Fruit fly (Drosophila melanogaster) whole organism, embryonic: ENCODE data around the gene Rab18.
A peak's percentile ranks its signal among the peaks of the same experiment; 100 is the strongest.

ENCODE experiments used
- Bdp1 ChIP-seq: fragments of 200-800 bp; sonication (Bioruptor generic); optimal IDR thresholded peaks from 3 replicates; lab custom pipeline; 2016; ENCODE audit warnings: missing biosample characterization, missing genetic modification characterization
- CG10321 ChIP-seq: fragments of 200-800 bp; sonication (Bioruptor generic); IDR thresholded peaks from 2 replicates; pipeline ENCODE4 v1.3.6; 2022; ENCODE audit warnings: missing biosample characterization, missing genetic modification characterization
- CG10462 ChIP-seq: fragments of 200-800 bp; sonication (Bioruptor generic); optimal IDR thresholded peaks from 2 replicates; lab custom pipeline; 2016; ENCODE audit warnings: missing biosample characterization, missing genetic modification characterization
- CG10565 ChIP-seq: fragments of 200-800 bp; sonication (Bioruptor generic); optimal IDR thresholded peaks from 3 replicates; lab custom pipeline; 2016; ENCODE audit warnings: missing biosample characterization, mild to moderate bottlenecking, missing genetic modification characterization
- CG10959 ChIP-seq: fragments of 200-800 bp; sonication (Bioruptor generic); IDR thresholded peaks from 2 replicates; pipeline ENCODE4 v1.3.6; 2022; ENCODE audit warnings: missing biosample characterization, missing genetic modification characterization
- CG11504 ChIP-seq: fragments of 200-800 bp; sonication (Bioruptor generic); optimal IDR thresholded peaks from 3 replicates; lab custom pipeline; 2019; ENCODE audit warnings: missing biosample characterization, mild to moderate bottlenecking, missing genetic modification characterization, moderate library complexity
- CG14860 ChIP-seq: fragments of 200-800 bp; sonication (Bioruptor generic); IDR thresholded peaks from 3 replicates; pipeline ENCODE4 v1.3.6; 2022; ENCODE audit warnings: missing biosample characterization, missing genetic modification characterization; ENCODE audit not compliant: partially characterized antibody
- CG14965 ChIP-seq: fragments of 200-800 bp; sonication (Bioruptor generic); optimal IDR thresholded peaks from 2 replicates; lab custom pipeline; 2016; ENCODE audit warnings: missing biosample characterization, missing genetic modification characterization, borderline replicate concordance
- CG15269 ChIP-seq: fragments of 200-800 bp; sonication (Bioruptor generic); optimal IDR thresholded peaks from 2 replicates; lab custom pipeline; 2018; ENCODE audit warnings: missing biosample characterization, mild to moderate bottlenecking, missing genetic modification characterization, moderate library complexity
- CG15479 ChIP-seq: fragments of 200-800 bp; sonication (Bioruptor generic); optimal IDR thresholded peaks from 3 replicates; lab custom pipeline; 2019; ENCODE audit warnings: missing biosample characterization, mild to moderate bottlenecking, missing genetic modification characterization, moderate library complexity
- CG16813 ChIP-seq: fragments of 200-800 bp; sonication (Bioruptor generic); IDR thresholded peaks from 3 replicates; pipeline ENCODE4 v1.3.6; 2022; ENCODE audit warnings: missing biosample characterization, missing genetic modification characterization; ENCODE audit not compliant: partially characterized antibody
- CG16815 ChIP-seq: fragments of 200-800 bp; sonication (Bioruptor generic); optimal IDR thresholded peaks from 3 replicates; lab custom pipeline; 2017; ENCODE audit warnings: missing biosample characterization, mild to moderate bottlenecking, missing genetic modification characterization
- CG31224 ChIP-seq: fragments of 200-800 bp; sonication (Bioruptor generic); IDR thresholded peaks from 2 replicates; pipeline ENCODE4 v1.3.6; 2022; ENCODE audit warnings: missing biosample characterization, missing genetic modification characterization
- CG4360 ChIP-seq: fragments of 200-800 bp; sonication (Bioruptor generic); IDR thresholded peaks from 2 replicates; pipeline ENCODE4 v1.3.6; 2022; ENCODE audit warnings: missing biosample characterization, missing genetic modification characterization
- CG4424 ChIP-seq: fragments of 200-800 bp; sonication (Bioruptor generic); optimal IDR thresholded peaks from 3 replicates; lab custom pipeline; 2016; ENCODE audit warnings: missing biosample characterization, missing genetic modification characterization
- CG7745 ChIP-seq: fragments of 200-800 bp; sonication (Bioruptor generic); optimal IDR thresholded peaks from 2 replicates; lab custom pipeline; 2018; ENCODE audit warnings: missing biosample characterization, mild to moderate bottlenecking, missing genetic modification characterization, moderate library complexity
- CG8089 ChIP-seq: fragments of 200-800 bp; sonication (Bioruptor generic); optimal IDR thresholded peaks from 3 replicates; lab custom pipeline; 2016; ENCODE audit warnings: missing biosample characterization, missing genetic modification characterization
- CG8478 ChIP-seq: fragments of >200 bp; optimal IDR thresholded peaks from 2 replicates; lab custom pipeline; 2018
- CoRest ChIP-seq: fragments of 200-800 bp; sonication (Bioruptor generic); optimal IDR thresholded peaks from 3 replicates; lab custom pipeline; 2018; ENCODE audit warnings: missing biosample characterization, mild to moderate bottlenecking, missing genetic modification characterization, moderate library complexity
- Dbx ChIP-seq: fragments of 200-800 bp; sonication (Bioruptor generic); IDR thresholded peaks from 3 replicates; pipeline ENCODE4 v1.3.6; 2022; ENCODE audit warnings: missing biosample characterization, missing genetic modification characterization
- Fer1 ChIP-seq: fragments of 200-800 bp; sonication (Bioruptor generic); optimal IDR thresholded peaks from 2 replicates; lab custom pipeline; 2017; ENCODE audit warnings: missing biosample characterization, mild to moderate bottlenecking, missing genetic modification characterization
- Hmx ChIP-seq: fragments of 200-800 bp; sonication (Bioruptor generic); optimal IDR thresholded peaks from 2 replicates; lab custom pipeline; 2016; ENCODE audit warnings: missing biosample characterization, missing genetic modification characterization
- Hr51 ChIP-seq, 2 experiments: fragments of 200-800 bp; sonication (Bioruptor generic); optimal IDR thresholded peaks; 2 replicates in 1 of 2; 3 replicates in 1 of 2; lab custom pipeline; 2016 to 2018; ENCODE audit warnings: missing biosample characterization in 2 of 2, missing genetic modification characterization in 2 of 2, mild to moderate bottlenecking in 1 of 2, moderate library complexity in 1 of 2
- MBD-R2 ChIP-seq: fragments of 200-800 bp; sonication (Bioruptor generic); IDR thresholded peaks from 2 replicates; pipeline ENCODE4 v1.3.6; 2022; ENCODE audit warnings: missing biosample characterization, missing genetic modification characterization
- MTF-1 ChIP-seq: fragments of 200-800 bp; sonication (Bioruptor generic); optimal IDR thresholded peaks from 2 replicates; lab custom pipeline; 2018; ENCODE audit warnings: missing biosample characterization, mild to moderate bottlenecking, missing genetic modification characterization, borderline replicate concordance
- Mad ChIP-seq: fragments of 200-800 bp; sonication (Bioruptor generic); optimal IDR thresholded peaks from 2 replicates; lab custom pipeline; 2016; ENCODE audit warnings: missing biosample characterization, missing genetic modification characterization
- Max ChIP-seq: fragments of 200-800 bp; sonication (Bioruptor generic); optimal IDR thresholded peaks from 2 replicates; lab custom pipeline; 2016; ENCODE audit warnings: missing biosample characterization, mild to moderate bottlenecking, missing genetic modification characterization
- Oli ChIP-seq: fragments of 200-800 bp; sonication (Bioruptor generic); optimal IDR thresholded peaks from 2 replicates; lab custom pipeline; 2018; ENCODE audit warnings: missing biosample characterization, mild to moderate bottlenecking, missing genetic modification characterization, moderate library complexity
- PHDP ChIP-seq: fragments of 200-800 bp; sonication (Bioruptor generic); optimal IDR thresholded peaks from 3 replicates; lab custom pipeline; 2018; ENCODE audit warnings: missing biosample characterization, mild to moderate bottlenecking, missing genetic modification characterization, moderate library complexity
- Scr ChIP-seq: fragments of 200-800 bp; sonication (Bioruptor generic); IDR thresholded peaks from 2 replicates; pipeline ENCODE4 v1.3.6; 2022; ENCODE audit warnings: missing biosample characterization, missing genetic modification characterization; ENCODE audit not compliant: partially characterized antibody
- Trl ChIP-seq, 3 experiments: fragments of >200 bp in 2 of 3; fragments of 200-800 bp in 1 of 3; sonication (Bioruptor generic) in 1 of 3; optimal IDR thresholded peaks; 2 replicates in 1 of 3; 3 replicates in 2 of 3; lab custom pipeline; 2016 to 2017; ENCODE audit warnings: missing biosample characterization in 1 of 3, missing genetic modification characterization in 1 of 3
- Xrp1 ChIP-seq: fragments of 200-800 bp; sonication (Bioruptor generic); IDR thresholded peaks from 2 replicates; pipeline ENCODE4 v1.3.6; 2022; ENCODE audit warnings: missing biosample characterization, missing genetic modification characterization
- cad ChIP-seq: fragments of >200 bp; optimal IDR thresholded peaks from 2 replicates; lab custom pipeline; 2017; ENCODE audit warnings: missing biosample characterization, missing genetic modification characterization
- cas ChIP-seq: fragments of 200-800 bp; sonication (Bioruptor generic); IDR thresholded peaks from 2 replicates; pipeline ENCODE4 v1.3.6; 2022; ENCODE audit warnings: missing biosample characterization, missing genetic modification characterization
- crol ChIP-seq: fragments of 200-800 bp; sonication (Bioruptor generic); IDR thresholded peaks from 2 replicates; pipeline ENCODE4 v1.3.6; 2022; ENCODE audit warnings: missing biosample characterization, missing genetic modification characterization
- fd3F ChIP-seq: fragments of 200-800 bp; sonication (Bioruptor generic); optimal IDR thresholded peaks from 2 replicates; lab custom pipeline; 2018; ENCODE audit warnings: missing biosample characterization, mild to moderate bottlenecking, missing genetic modification characterization, moderate library complexity
- ftz-f1 ChIP-seq: fragments of 200-800 bp; sonication (Bioruptor generic); optimal IDR thresholded peaks from 2 replicates; lab custom pipeline; 2016; ENCODE audit warnings: missing biosample characterization, missing genetic modification characterization
- gem ChIP-seq: fragments of 200-800 bp; sonication (Bioruptor generic); optimal IDR thresholded peaks from 2 replicates; lab custom pipeline; 2019; ENCODE audit warnings: missing biosample characterization, mild to moderate bottlenecking, missing genetic modification characterization, moderate library complexity
- lilli ChIP-seq: fragments of 200-800 bp; sonication (Bioruptor generic); optimal IDR thresholded peaks from 3 replicates; lab custom pipeline; 2016; ENCODE audit warnings: missing biosample characterization, missing genetic modification characterization
- lmd ChIP-seq: fragments of 200-800 bp; sonication (Bioruptor generic); IDR thresholded peaks from 2 replicates; pipeline ENCODE4 v1.3.6; 2022; ENCODE audit warnings: missing biosample characterization, missing genetic modification characterization
- lola ChIP-seq, 3 experiments: fragments of >200 bp in 2 of 3; fragments of 200-800 bp in 1 of 3; sonication (Bioruptor generic) in 1 of 3; optimal IDR thresholded peaks; 2 replicates each; lab custom pipeline; 2017 to 2019; ENCODE audit warnings: missing biosample characterization in 3 of 3, missing genetic modification characterization in 3 of 3, mild to moderate bottlenecking in 1 of 3, moderate library complexity in 1 of 3
- row ChIP-seq: fragments of 200-800 bp; sonication (Bioruptor generic); IDR thresholded peaks from 3 replicates; pipeline ENCODE4 v1.3.6; 2022; ENCODE audit warnings: missing biosample characterization, missing genetic modification characterization
- scrt ChIP-seq: fragments of 200-800 bp; sonication (Bioruptor generic); optimal IDR thresholded peaks from 2 replicates; lab custom pipeline; 2018; ENCODE audit warnings: missing biosample characterization, mild to moderate bottlenecking, missing genetic modification characterization, moderate library complexity
- shn ChIP-seq: fragments of 200-800 bp; sonication (Bioruptor generic); optimal IDR thresholded peaks from 3 replicates; lab custom pipeline; 2016; ENCODE audit warnings: missing biosample characterization, missing genetic modification characterization
- stc ChIP-seq: fragments of 200-800 bp; sonication (Bioruptor generic); IDR thresholded peaks from 2 replicates; pipeline ENCODE4 v1.3.6; 2022; ENCODE audit warnings: missing biosample characterization, missing genetic modification characterization
- tup ChIP-seq: fragments of 200-800 bp; sonication (Bioruptor generic); optimal IDR thresholded peaks from 2 replicates; lab custom pipeline; 2016; ENCODE audit warnings: missing biosample characterization, mild to moderate bottlenecking, missing genetic modification characterization, moderate library complexity
- vfl ChIP-seq: fragments of 200-800 bp; sonication (Bioruptor generic); optimal IDR thresholded peaks from 2 replicates; lab custom pipeline; 2016; ENCODE audit warnings: missing biosample characterization, missing genetic modification characterization
- wek ChIP-seq: fragments of 200-800 bp; sonication (Bioruptor generic); optimal IDR thresholded peaks from 3 replicates; lab custom pipeline; 2018; ENCODE audit warnings: missing biosample characterization, mild to moderate bottlenecking, missing genetic modification characterization, moderate library complexity

Rab18 gene

DNA sequence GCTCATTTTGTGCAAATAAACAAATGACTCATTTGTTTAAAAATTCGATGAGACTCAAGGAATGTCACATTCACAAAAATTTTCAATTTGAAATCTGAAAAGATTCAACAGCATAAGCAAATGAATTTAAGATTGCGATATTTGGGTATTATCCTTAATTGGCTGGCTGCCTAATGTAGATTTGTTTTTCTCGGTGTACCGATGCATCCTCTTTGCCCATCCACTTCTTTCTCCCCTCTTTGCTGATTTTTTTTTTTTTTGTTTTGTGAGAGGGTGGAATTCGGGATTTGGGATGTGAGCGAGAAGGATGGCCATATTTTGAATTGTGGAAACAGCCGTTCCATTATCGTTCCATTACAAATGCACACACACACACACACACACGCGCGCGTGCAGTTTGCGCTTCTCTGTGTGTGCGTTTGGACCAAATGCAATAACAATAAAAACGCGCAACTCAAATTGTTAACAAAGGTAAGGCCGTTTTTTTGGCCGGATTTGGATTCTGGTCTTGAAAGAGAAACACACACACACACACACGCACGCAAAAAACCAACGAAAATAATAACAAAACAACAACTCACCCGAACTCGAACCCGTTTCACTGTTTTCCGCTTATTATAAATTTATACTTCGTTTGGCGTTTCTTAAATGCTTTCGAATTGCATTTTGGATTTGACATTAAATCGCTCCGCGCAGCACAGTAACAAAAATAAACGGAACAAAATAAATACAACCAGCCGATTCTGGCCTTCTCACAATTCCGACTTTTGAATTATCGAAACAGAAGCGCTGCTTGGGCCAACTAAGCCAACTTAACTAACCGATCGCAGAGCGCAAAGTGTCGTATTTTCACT, 7.7 kb upstream of the Rab18 start (continued):
- TF ChIP-seq CG31224 (GFP tag; lab: Robert Waterston, UW) (no peak), lola (GFP tag; optimal IDR thresholded peaks at IDR 0.05; lab: Kevin White, UChicago) (peak in 1 of 3 experiments; percentile 72), CG10565 (GFP tag; lab: Kevin White, UChicago) (no peak), lilli (GFP tag; lab: Kevin White, UChicago) (peak; percentile 17), gem (tag; lab: Kevin White, UChicago) (no peak), Trl (optimal IDR thresholded peaks at IDR 0.05; lab: Kevin White, UChicago) (no peak), Trl (GFP tag; optimal IDR thresholded peaks at IDR 0.05; lab: Kevin White, UChicago) (peak; percentile 29), fd3F (GFP tag; lab: Kevin White, UChicago) (no peak), crol (GFP tag; lab: Robert Waterston, UW) (no peak), CG10959 (GFP tag; lab: Robert Waterston, UW) (0 out of 2 replicates have a peak, but pooled peaks have one; percentile 8), Scr (GFP tag; lab: Robert Waterston, UW) (no peak), cas (GFP tag; lab: Robert Waterston, UW) (no peak), lmd (GFP tag; lab: Robert Waterston, UW) (0 out of 2 replicates have a peak, but pooled peaks have one; percentile 28), CG14965 (GFP tag; lab: Kevin White, UChicago) (no peak), Dbx (GFP tag; lab: Robert Waterston, UW) (no peak), CG10462 (no peak), CG11504 (no peak), Oli (tag; lab: Kevin White, UChicago) (peak; percentile 58), Max (GFP tag; lab: Kevin White, UChicago) (peak; percentile 8), MTF-1 (GFP tag; lab: Kevin White, UChicago) (peak; percentile 3), CG15479 (no peak), CG10321 (GFP tag; lab: Robert Waterston, UW) (0 out of 2 replicates have a peak, but pooled peaks have one; percentile 10), CoRest (peak; percentile 31), row (GFP tag; lab: Robert Waterston, UW) (peak; percentile 48; the same call in 1 of the 3 replicates), Hr51 (GFP tag; optimal IDR thresholded peaks at IDR 0.05; lab: Kevin White, UChicago) (no peak), vfl (GFP tag; lab: Kevin White, UChicago) (no peak), CG7745 (no peak), Fer1 (GFP tag; lab: Kevin White, UChicago) (no peak), PHDP (tag; lab: Kevin White, UChicago) (peak; percentile 17), MBD-R2 (no peak), Bdp1 (GFP tag; lab: Kevin White, UChicago) (no peak), tup (GFP tag; lab: Kevin White, UChicago) (no peak), CG4360 (GFP tag; lab: Robert Waterston, UW) (no peak), CG8478 (lab: Kevin White, UChicago) (no peak), Xrp1 (GFP tag; lab: Robert Waterston, UW) (peak; percentile 76), wek (GFP tag; lab: Kevin White, UChicago) (no peak), shn (GFP tag; lab: Kevin White, UChicago) (peak; percentile 29), CG16815 (GFP tag; lab: Kevin White, UChicago) (peak; percentile 35), CG15269 (tag; lab: Kevin White, UChicago) (no peak), cad (no peak), Hmx (GFP tag; lab: Kevin White, UChicago) (no peak), Mad (GFP tag; lab: Kevin White, UChicago) (peak; percentile 9), scrt (GFP tag; lab: Kevin White, UChicago) (no peak), ftz-f1 (GFP tag; lab: Kevin White, UChicago) (no peak), CG16813 (GFP tag; lab: Robert Waterston, UW) (no peak), stc (GFP tag; lab: Robert Waterston, UW) (no peak), CG8089 (GFP tag; lab: Kevin White, UChicago) (peak; percentile 66), CG4424 (GFP tag; lab: Kevin White, UChicago) (peak; percentile 63), CG14860 (GFP tag; lab: Robert Waterston, UW) (no peak)
